Worm (Caenorhabditis elegans) whole organism, midembryonic: ENCODE results near the gene H20E11.3.
A peak's percentile ranks its signal among the peaks of the same experiment; 100 is the strongest.

ENCODE experiments used
- T22C8.4 ChIP-seq: fragments of 200-800 bp; sonication (Bioruptor generic); IDR thresholded peaks from 2 replicates; pipeline ENCODE4 v1.3.6; 2022; ENCODE audit warnings: missing genetic modification characterization, missing compliant biosample characterization
- cog-1 ChIP-seq: sonication (generic microtip); optimal IDR thresholded peaks from 2 replicates; lab custom pipeline; 2016; ENCODE audit warnings: missing genetic modification characterization, missing compliant biosample characterization
- flt-1 ChIP-seq: fragments of 200-800 bp; sonication (Bioruptor generic); IDR thresholded peaks from 2 replicates; pipeline ENCODE4 v1.3.6; 2022; ENCODE audit warnings: missing genetic modification characterization, missing compliant biosample characterization
- klf-2 ChIP-seq: fragments of 200-800 bp; sonication (Bioruptor generic); conservative IDR thresholded peaks from 2 replicates; pipeline ENCODE4 v1.3.6; 2022; ENCODE audit warnings: missing genetic modification reagents, missing genetic modification characterization, missing compliant biosample characterization
- med-1 ChIP-seq: sonication (generic microtip); optimal IDR thresholded peaks from 2 replicates; lab custom pipeline; 2017; ENCODE audit warnings: missing genetic modification characterization, mild to moderate bottlenecking, missing compliant biosample characterization, antibody characterized with exemption, missing genetic modification reagents; ENCODE audit not compliant: insufficient read depth
- ref-1 ChIP-seq: fragments of 200-800 bp; sonication (Bioruptor generic); conservative IDR thresholded peaks from 2 replicates; pipeline ENCODE4 v1.3.6; 2022; ENCODE audit warnings: missing genetic modification reagents, missing genetic modification characterization, missing compliant biosample characterization
- tab-1 ChIP-seq: fragments of 200-800 bp; sonication (Bioruptor generic); IDR thresholded peaks from 2 replicates; pipeline ENCODE4 v1.3.6; 2022; ENCODE audit warnings: missing genetic modification characterization, missing compliant biosample characterization
- ztf-23 ChIP-seq: fragments of 200-800 bp; sonication (Bioruptor generic); IDR thresholded peaks from 2 replicates; pipeline ENCODE4 v1.3.6; 2022; ENCODE audit warnings: missing genetic modification reagents, missing genetic modification characterization, missing compliant biosample characterization
- ztf-29 ChIP-seq: fragments of 200-800 bp; sonication (Bioruptor generic); IDR thresholded peaks from 2 replicates; pipeline ENCODE4 v1.3.6; 2022; ENCODE audit warnings: missing genetic modification reagents, missing genetic modification characterization, missing compliant biosample characterization

H20E11.3 gene

DNA sequence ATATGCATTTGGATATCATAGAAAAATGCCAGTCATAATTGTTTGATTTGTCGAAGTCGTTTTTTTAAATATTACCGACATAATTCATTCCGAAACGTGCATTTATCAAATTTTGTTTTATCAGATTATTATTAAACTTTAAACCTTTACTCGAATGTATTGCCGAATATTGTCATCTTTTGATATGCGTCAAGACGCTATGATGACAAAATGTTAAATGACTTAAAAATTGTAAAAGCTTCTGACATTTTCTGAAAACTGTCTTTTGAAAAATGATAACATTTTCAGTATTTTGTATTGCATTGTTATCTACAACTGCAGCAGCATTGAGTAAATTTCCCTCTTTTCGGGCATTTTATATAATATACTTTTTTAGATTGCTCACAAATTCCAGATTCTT is at the start of gene H20E11.3:
Gene H20E11.3, plus strand, starts transcription at position 195 of the 400 bp plus-strand sequence.
- TF ChIP-seq T22C8.4 (GFP tag; lab: Robert Waterston, UW) (no peak), ref-1 (GFP tag; lab: Robert Waterston, UW) (no peak)

DNA sequence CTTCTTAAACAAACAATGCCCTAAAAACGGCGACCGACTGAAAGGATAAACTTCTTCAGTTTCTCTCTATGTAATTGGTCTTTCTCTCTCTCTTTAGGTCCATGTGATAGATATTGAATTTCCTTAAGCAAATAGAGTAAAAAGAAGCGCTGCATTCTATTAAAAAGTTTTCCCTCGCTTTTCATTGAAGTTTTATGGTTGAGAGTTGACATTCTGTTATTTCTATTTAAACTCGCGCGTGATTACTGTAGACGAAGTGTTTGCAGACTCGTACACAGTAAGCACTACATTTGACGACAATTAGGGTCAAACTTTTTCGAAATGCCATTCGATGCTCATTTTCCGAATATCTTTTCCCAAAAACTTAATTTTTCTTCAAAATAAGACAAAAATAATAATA is 47.5 kb upstream of the H20E11.3 start:
- no peak for TF ChIP-seq klf-2 (GFP tag; lab: Robert Waterston, UW)
- no peak for TF ChIP-seq med-1
- no peak for TF ChIP-seq ztf-29
- TF ChIP-seq ztf-23 (GFP tag; lab: Robert Waterston, UW), result no peak
- TF ChIP-seq tab-1 (GFP tag; lab: Robert Waterston, UW), result no peak
- TF ChIP-seq T22C8.4 (GFP tag; lab: Robert Waterston, UW), result no peak

DNA sequence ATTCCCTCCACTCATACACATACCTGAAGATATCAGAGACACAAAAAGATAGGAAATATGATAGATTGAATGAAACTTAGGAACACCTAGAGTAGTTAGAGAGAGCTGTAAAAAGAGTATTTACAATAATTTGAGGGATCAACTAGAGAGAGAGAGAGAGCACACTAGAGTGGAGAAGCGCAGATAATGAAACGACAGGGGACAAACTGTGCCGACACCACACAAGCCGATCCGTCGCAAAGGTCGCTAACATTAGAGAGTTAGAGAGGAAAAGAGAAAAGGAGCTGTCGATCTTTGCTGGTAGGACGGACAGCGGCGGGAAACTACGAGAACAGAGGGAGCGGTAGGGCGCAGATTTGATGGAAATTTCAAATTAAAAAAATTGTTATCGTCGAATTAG is 39.5 kb upstream of the H20E11.3 start, which contains the start of gene dyci-1:
Gene dyci-1, minus strand, starts transcription at position 122 of the 400 bp plus-strand sequence.
- no peak for TF ChIP-seq T22C8.4 (GFP tag; lab: Robert Waterston, UW)
- TF ChIP-seq klf-2 (GFP tag; lab: Robert Waterston, UW), result no peak
- no peak for TF ChIP-seq flt-1 (GFP tag; lab: Robert Waterston, UW)
- TF ChIP-seq tab-1 (GFP tag; lab: Robert Waterston, UW), result no peak
- no peak for TF ChIP-seq cog-1 (tag; lab: Kevin White, UChicago)
- TF ChIP-seq ref-1 (GFP tag; lab: Robert Waterston, UW), result no peak
- no peak for TF ChIP-seq ztf-23 (GFP tag; lab: Robert Waterston, UW)
- TF ChIP-seq ztf-29, result no peak
- no peak for TF ChIP-seq med-1

DNA sequence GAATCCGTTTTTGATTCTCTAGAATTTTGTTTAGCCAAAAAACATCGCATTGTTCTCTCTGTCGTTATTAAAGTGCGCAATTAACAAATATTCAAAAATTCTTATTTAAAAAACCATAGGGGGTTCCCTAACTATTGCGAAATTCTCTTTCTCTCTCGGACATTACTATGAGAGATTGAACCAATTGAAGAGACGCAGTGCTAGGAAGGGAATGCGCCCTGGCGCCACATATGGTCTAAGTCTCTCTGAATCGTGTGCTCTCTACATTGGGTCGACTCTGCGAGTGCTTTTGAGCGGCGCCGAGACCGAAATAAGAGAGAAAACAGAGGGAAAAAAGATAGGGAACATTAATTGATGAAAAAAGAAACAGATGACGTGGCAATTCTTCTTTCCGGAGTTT is 38.7 kb upstream of the H20E11.3 start:
- no peak for TF ChIP-seq ztf-23 (GFP tag; lab: Robert Waterston, UW)
- TF ChIP-seq med-1, result no peak
- no peak for TF ChIP-seq T22C8.4 (GFP tag; lab: Robert Waterston, UW)
- TF ChIP-seq klf-2 (GFP tag; lab: Robert Waterston, UW), result no peak
- no peak for TF ChIP-seq ref-1 (GFP tag; lab: Robert Waterston, UW)
- TF ChIP-seq flt-1 (GFP tag; lab: Robert Waterston, UW), result no peak
- no peak for TF ChIP-seq ztf-29

DNA sequence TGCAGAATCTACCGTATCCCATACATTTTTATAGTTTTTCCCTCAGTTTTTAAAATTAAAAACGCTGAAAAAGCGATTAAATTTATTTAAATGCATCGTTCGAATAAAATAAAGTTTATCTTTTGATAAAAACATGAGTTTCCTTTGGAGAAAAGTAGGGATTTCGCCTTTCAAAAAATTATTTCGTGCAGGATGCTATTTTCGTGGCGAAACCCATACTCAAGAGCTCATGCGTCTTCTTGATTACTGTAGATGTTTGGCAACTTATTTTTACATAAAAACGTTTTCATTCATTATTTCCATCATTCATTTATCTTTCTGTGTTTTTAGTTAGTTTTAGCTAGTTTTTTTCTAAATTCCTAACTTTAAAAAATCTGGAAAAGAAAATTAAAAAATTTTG is 34.7 kb upstream of the H20E11.3 start:
- TF ChIP-seq cog-1 (tag; lab: Kevin White, UChicago), result no peak
- TF ChIP-seq ref-1 (GFP tag; lab: Robert Waterston, UW), result no peak
- TF ChIP-seq tab-1 (GFP tag; lab: Robert Waterston, UW), result no peak
- TF ChIP-seq klf-2 (GFP tag; lab: Robert Waterston, UW), result no peak
- TF ChIP-seq T22C8.4 (GFP tag; lab: Robert Waterston, UW), result no peak
- no peak for TF ChIP-seq flt-1 (GFP tag; lab: Robert Waterston, UW)
- TF ChIP-seq ztf-29, result no peak
- no peak for TF ChIP-seq ztf-23 (GFP tag; lab: Robert Waterston, UW)
- TF ChIP-seq med-1, result no peak

DNA sequence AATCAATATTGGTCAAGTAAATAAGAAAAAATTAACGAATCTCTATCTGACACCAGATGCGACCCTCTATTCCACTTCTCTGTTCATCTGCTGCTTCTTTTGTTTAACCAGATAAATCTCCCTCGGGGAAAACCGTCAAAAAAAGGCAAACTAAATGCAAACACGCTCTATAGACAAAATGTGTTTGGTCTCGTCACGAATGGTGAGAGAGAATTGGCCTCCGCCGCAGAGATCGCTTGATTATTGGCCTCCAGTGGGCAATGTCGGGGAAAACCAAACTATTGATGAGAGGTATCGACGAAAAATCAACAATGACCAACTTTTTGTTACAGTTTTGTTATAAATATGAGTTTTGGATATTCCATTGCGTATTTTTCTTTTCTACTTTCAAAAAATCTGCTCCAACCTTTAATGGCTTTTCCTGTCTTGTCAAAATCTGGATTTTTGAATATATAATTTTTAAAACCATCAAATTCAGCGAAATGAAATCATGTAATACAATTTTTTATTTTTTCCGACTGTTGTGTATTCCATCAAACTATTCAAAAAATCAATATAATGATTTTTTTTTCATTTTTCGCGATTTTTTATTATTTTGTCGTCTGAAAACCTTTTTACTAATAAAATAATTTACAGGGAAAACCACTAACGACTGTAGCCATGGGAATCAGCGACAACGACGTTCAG is 34.0 kb upstream of the H20E11.3 start, which contains the start of the genes C17H12.2 and vha-8:
Gene C17H12.2, minus strand, starts transcription at position 51 of the 687 bp plus-strand sequence.
Gene vha-8, plus strand, starts transcription at position 637 of the 687 bp plus-strand sequence.
- TF ChIP-seq med-1 (no peak), cog-1 (tag; lab: Kevin White, UChicago) (peak; percentile 84)

DNA sequence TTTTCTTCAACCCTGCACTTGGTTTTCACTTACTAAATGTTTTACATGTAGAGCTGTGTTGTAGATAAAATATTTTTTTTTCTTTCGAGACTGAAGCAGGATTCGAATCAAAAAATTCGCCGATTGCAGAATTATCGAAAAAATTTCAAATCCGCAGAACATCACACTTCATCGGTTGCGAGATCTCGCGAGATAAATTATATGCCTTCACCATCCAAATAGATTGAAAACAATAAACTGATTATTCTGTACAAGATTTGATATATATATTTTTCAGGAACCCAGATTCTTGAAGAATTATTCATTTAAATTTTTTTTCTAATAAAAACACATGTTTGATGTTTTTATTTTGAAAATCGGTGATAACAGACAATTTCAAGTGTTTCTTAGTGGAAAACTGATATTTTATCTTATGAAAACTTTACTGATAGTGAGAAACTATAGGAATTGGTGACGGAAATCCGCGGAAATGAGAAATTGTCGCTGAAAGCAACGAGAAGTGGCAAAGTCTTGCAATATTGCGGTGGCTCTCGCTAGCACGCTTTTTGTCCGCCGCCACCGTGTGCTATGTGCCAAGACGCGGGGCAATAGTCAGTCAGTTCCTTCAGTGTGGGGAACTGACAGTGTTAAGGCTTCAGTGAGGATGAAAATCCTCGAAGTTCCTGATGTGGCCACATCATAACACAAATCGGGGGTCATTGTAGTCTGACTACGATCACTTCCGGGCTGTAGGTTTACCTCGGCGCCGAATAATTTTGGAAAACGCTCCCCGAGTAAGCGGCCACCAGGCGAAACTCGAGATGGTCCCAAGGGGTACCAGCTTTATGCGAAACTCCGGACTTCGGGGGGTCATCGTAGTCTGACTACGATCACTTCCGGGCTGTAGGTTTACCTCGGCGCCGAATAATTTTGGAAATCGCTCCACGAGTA is 32.0 kb upstream of the H20E11.3 start:
- no peak for TF ChIP-seq tab-1 (GFP tag; lab: Robert Waterston, UW)

DNA sequence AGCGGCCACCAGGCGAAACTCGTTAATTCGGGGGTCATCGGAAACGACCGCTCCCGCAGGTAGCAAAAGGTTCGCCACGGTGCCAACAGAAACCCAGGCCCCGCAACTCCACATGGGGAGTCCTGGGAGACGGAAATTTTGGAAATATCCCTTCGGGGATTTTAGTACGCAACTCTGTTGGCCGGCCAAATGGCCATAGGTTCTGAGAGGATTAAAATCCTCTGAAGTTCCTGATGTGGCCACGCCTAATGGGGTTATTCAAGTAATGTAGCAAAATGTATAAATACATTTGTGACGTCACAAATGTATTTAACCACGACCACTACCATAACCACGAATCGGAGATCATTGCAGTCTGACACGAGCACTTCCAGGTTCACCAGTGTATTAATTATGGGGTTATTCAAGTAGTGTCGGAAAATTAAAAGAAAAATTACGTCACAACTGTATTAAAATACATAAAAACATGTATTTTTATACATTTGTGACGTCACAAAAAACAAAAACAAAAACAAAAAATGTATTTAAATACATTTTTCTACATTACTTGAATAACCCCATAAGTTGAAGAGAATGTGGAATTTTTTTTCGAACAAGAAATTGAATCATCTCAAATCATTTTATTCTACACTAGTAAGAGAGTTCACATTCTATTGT is 31.2 kb upstream of the H20E11.3 start:
- TF ChIP-seq med-1 (no peak), flt-1 (GFP tag; lab: Robert Waterston, UW) (no peak), klf-2 (GFP tag; lab: Robert Waterston, UW) (no peak), ztf-23 (GFP tag; lab: Robert Waterston, UW) (no peak), cog-1 (tag; lab: Kevin White, UChicago) (no peak), tab-1 (GFP tag; lab: Robert Waterston, UW) (no peak), ref-1 (GFP tag; lab: Robert Waterston, UW) (no peak), ztf-29 (no peak), T22C8.4 (GFP tag; lab: Robert Waterston, UW) (no peak)

DNA sequence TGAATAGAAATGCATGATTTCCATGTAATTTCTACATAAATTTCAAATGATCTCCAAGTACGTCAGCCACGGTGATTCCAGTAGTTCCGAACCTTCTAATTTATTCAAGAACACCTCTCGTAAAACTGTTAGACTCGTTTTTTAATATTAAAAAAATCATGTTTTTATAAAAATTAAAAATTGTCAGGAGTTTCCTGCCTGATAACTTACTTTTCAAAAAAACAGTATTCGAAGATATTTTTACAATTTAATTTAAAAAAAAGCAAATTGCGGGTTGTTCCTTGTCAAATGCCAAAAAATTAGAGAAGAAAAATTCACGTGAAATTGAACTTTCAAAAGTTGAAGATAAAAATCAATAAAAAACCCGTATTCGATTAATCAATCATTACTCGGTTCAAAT is 29.1 kb upstream of the H20E11.3 start, which contains the start of the genes C17H12.3 and C17H12.12:
Gene C17H12.3, minus strand, starts transcription at position 101 of the 400 bp plus-strand sequence.
Gene C17H12.12, plus strand, starts transcription at position 396 of the 400 bp plus-strand sequence.
- no peak for TF ChIP-seq med-1
- TF ChIP-seq flt-1 (GFP tag; lab: Robert Waterston, UW), result no peak
- no peak for TF ChIP-seq ref-1 (GFP tag; lab: Robert Waterston, UW)
- TF ChIP-seq cog-1 (tag; lab: Kevin White, UChicago), result no peak
